Worm (Caenorhabditis elegans) whole organism, L2 larva: Measurements from ENCODE around the gene peb-1.

Experiments
- R02D3.7 ChIP-seq: fragments of 150-350 bp; optimal IDR thresholded peaks from 2 replicates; lab custom pipeline; 2014; ENCODE audit warnings: missing biosample characterization, missing genetic modification characterization
- ceh-16 ChIP-seq: fragments of 150-350 bp; optimal IDR thresholded peaks from 2 replicates; lab custom pipeline; 2014; ENCODE audit warnings: missing biosample characterization, missing genetic modification characterization
- dmd-4 ChIP-seq: sonication (generic microtip); optimal IDR thresholded peaks from 2 replicates; lab custom pipeline; 2017; ENCODE audit warnings: missing biosample characterization, missing genetic modification characterization
- egl-27 ChIP-seq: sonication (generic microtip); optimal IDR thresholded peaks from 3 replicates; lab custom pipeline; 2017; ENCODE audit warnings: missing biosample characterization, missing genetic modification reagents, missing genetic modification characterization
- elt-1 ChIP-seq: fragments of 150-350 bp; optimal IDR thresholded peaks from 2 replicates; lab custom pipeline; 2014; ENCODE audit warnings: missing biosample characterization, missing genetic modification characterization
- fos-1 ChIP-seq: fragments of 150-350 bp; optimal IDR thresholded peaks from 2 replicates; lab custom pipeline; 2014; ENCODE audit warnings: missing biosample characterization, missing genetic modification characterization
- mab-5 ChIP-seq: fragments of 150-350 bp; optimal IDR thresholded peaks from 2 replicates; lab custom pipeline; 2014; ENCODE audit warnings: missing biosample characterization, missing genetic modification characterization
- nhr-12 ChIP-seq: fragments of 150-350 bp; optimal IDR thresholded peaks from 2 replicates; lab custom pipeline; 2014; ENCODE audit warnings: missing biosample characterization, missing genetic modification characterization
- nhr-25 ChIP-seq: fragments of 150-350 bp; sonication (generic microtip); optimal IDR thresholded peaks from 3 replicates; lab custom pipeline; 2014; ENCODE audit warnings: missing biosample characterization, missing genetic modification characterization
- snpc-4 ChIP-seq: fragments of 150-350 bp; optimal IDR thresholded peaks from 2 replicates; lab custom pipeline; 2014; ENCODE audit warnings: missing biosample characterization, missing genetic modification characterization
- zag-1 ChIP-seq: fragments of 150-350 bp; optimal IDR thresholded peaks from 2 replicates; lab custom pipeline; 2014; ENCODE audit warnings: missing biosample characterization, missing genetic modification characterization

DNA sequence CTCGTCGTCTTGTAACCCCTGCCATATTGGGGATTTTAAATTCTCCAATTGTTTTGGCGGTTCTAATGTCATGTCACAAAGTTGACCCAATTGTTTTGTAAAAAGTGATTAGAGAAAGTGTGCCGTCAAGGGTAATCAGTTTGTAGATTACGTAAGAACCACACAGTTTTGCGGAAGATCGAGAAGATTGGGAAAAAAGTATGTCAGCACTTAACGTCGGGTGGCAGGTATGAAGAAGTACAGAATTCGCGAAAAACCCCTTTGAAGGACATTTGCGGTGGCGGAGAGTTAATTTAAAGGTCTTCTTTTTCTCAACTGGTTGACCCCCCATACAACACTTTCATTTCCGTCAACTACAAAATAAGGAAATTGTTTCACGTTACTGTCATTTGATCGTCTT is 2.5 kb upstream of the peb-1 start:
- TF ChIP-seq egl-27 (tag; lab: Kevin White, UChicago) (peak; percentile 39), R02D3.7 (tag; lab: Kevin White, UChicago) (no peak), nhr-25 (tag; lab: Kevin White, UChicago) (no peak), snpc-4 (tag; lab: Kevin White, UChicago) (no peak), fos-1 (tag; lab: Kevin White, UChicago) (no peak), zag-1 (tag; lab: Kevin White, UChicago) (no peak), mab-5 (tag; lab: Kevin White, UChicago) (no peak), nhr-12 (tag; lab: Kevin White, UChicago) (no peak), elt-1 (tag; lab: Kevin White, UChicago) (no peak), ceh-16 (tag; lab: Kevin White, UChicago) (peak; percentile 5), dmd-4 (tag; lab: Kevin White, UChicago) (no peak)
